Fruit fly (Drosophila melanogaster) whole organism, embryonic: ENCODE measurements around the gene Awh.
A peak's percentile ranks its signal among the peaks of the same experiment; 100 is the strongest.

Source experiments
- B-H1 ChIP-seq: fragments of 200-800 bp; sonication (Bioruptor generic); IDR thresholded peaks from 3 replicates; pipeline ENCODE4 v1.3.6; 2022; ENCODE audit warnings: missing biosample characterization, missing genetic modification characterization
- B-H2 ChIP-seq: fragments of 200-800 bp; sonication (Bioruptor generic); optimal IDR thresholded peaks from 2 replicates; lab custom pipeline; 2018; ENCODE audit warnings: missing biosample characterization, mild to moderate bottlenecking, missing genetic modification characterization
- CG10366 ChIP-seq: fragments of 200-800 bp; sonication (Bioruptor generic); IDR thresholded peaks from 2 replicates; pipeline ENCODE4 v1.3.6; 2022; ENCODE audit warnings: missing biosample characterization, missing genetic modification characterization
- CG10979 ChIP-seq: fragments of 200-800 bp; sonication (Bioruptor generic); optimal IDR thresholded peaks from 2 replicates; lab custom pipeline; 2018; ENCODE audit warnings: missing biosample characterization, mild to moderate bottlenecking, missing genetic modification characterization, moderate library complexity
- CG13287 ChIP-seq: fragments of 200-800 bp; sonication (Bioruptor generic); IDR thresholded peaks from 2 replicates; pipeline ENCODE4 v1.3.6; 2022; ENCODE audit warnings: missing biosample characterization, missing genetic modification characterization; ENCODE audit not compliant: partially characterized antibody
- CG16815 ChIP-seq: fragments of 200-800 bp; sonication (Bioruptor generic); optimal IDR thresholded peaks from 3 replicates; lab custom pipeline; 2017; ENCODE audit warnings: missing biosample characterization, mild to moderate bottlenecking, missing genetic modification characterization
- CG17328 ChIP-seq: fragments of 200-800 bp; sonication (Bioruptor generic); IDR thresholded peaks from 2 replicates; pipeline ENCODE4 v1.3.6; 2022; ENCODE audit warnings: missing biosample characterization, missing genetic modification characterization
- CG18262 ChIP-seq: fragments of 200-800 bp; optimal IDR thresholded peaks from 3 replicates; lab custom pipeline; 2019; ENCODE audit warnings: missing biosample characterization, mild to moderate bottlenecking, missing genetic modification characterization, moderate library complexity
- CG18476 ChIP-seq: fragments of 200-800 bp; sonication (Bioruptor generic); optimal IDR thresholded peaks from 2 replicates; lab custom pipeline; 2016; ENCODE audit warnings: missing biosample characterization, mild to moderate bottlenecking, missing genetic modification characterization
- CG2129 ChIP-seq: fragments of 200-800 bp; sonication (Bioruptor generic); IDR thresholded peaks from 2 replicates; pipeline ENCODE4 v1.3.6; 2022; ENCODE audit warnings: missing biosample characterization, missing genetic modification characterization; ENCODE audit not compliant: partially characterized antibody
- CG3281 ChIP-seq: fragments of 200-800 bp; sonication (Bioruptor generic); optimal IDR thresholded peaks from 3 replicates; lab custom pipeline; 2017; ENCODE audit warnings: missing biosample characterization, mild to moderate bottlenecking, missing genetic modification characterization
- CG6683 ChIP-seq: fragments of 200-800 bp; sonication (Bioruptor generic); optimal IDR thresholded peaks from 2 replicates; lab custom pipeline; 2017; ENCODE audit warnings: missing biosample characterization, mild to moderate bottlenecking, missing genetic modification characterization, missing genetic modification reagents
- CG7963 ChIP-seq: fragments of 200-800 bp; sonication (Bioruptor generic); IDR thresholded peaks from 3 replicates; pipeline ENCODE4 v1.3.6; 2022; ENCODE audit warnings: missing biosample characterization, missing genetic modification characterization; ENCODE audit not compliant: partially characterized antibody
- CG7987 ChIP-seq: fragments of 200-800 bp; sonication (Bioruptor generic); optimal IDR thresholded peaks from 2 replicates; lab custom pipeline; 2018; ENCODE audit warnings: missing biosample characterization, mild to moderate bottlenecking, missing genetic modification characterization, moderate library complexity
- CG9215 ChIP-seq: fragments of 200-800 bp; sonication (Bioruptor generic); IDR thresholded peaks from 2 replicates; pipeline ENCODE4 v1.3.6; 2022; ENCODE audit warnings: missing biosample characterization, missing genetic modification characterization
- D19A ChIP-seq: fragments of 200-800 bp; optimal IDR thresholded peaks from 3 replicates; lab custom pipeline; 2019; ENCODE audit warnings: missing biosample characterization, mild to moderate bottlenecking, missing genetic modification characterization, moderate library complexity
- Dip2 ChIP-seq: fragments of 200-800 bp; sonication (Bioruptor generic); IDR thresholded peaks from 2 replicates; pipeline ENCODE4 v1.3.6; 2022; ENCODE audit warnings: missing biosample characterization, missing genetic modification characterization
- Drgx ChIP-seq: fragments of 200-800 bp; sonication (Bioruptor generic); IDR thresholded peaks from 2 replicates; pipeline ENCODE4 v1.3.6; 2022; ENCODE audit warnings: missing biosample characterization, missing genetic modification characterization
- ERR ChIP-seq: fragments of 200-800 bp; sonication (Bioruptor generic); optimal IDR thresholded peaks from 2 replicates; lab custom pipeline; 2016; ENCODE audit warnings: missing biosample characterization, missing genetic modification characterization
- Eip74EF ChIP-seq, 2 experiments: fragments of 200-800 bp in 1 of 2; fragments of >200 bp in 1 of 2; sonication (Bioruptor generic) in 1 of 2; optimal IDR thresholded peaks; 2 replicates each; lab custom pipeline; 2017 to 2019; ENCODE audit warnings: missing biosample characterization in 2 of 2, missing genetic modification characterization in 2 of 2, mild to moderate bottlenecking in 1 of 2, moderate library complexity in 1 of 2
- HLH54F ChIP-seq: fragments of 200-800 bp; sonication (Bioruptor generic); optimal IDR thresholded peaks from 3 replicates; lab custom pipeline; 2016; ENCODE audit warnings: missing biosample characterization, missing genetic modification characterization
- HmgZ ChIP-seq: fragments of 200-800 bp; sonication (Bioruptor generic); optimal IDR thresholded peaks from 2 replicates; lab custom pipeline; 2018; ENCODE audit warnings: missing biosample characterization, mild to moderate bottlenecking, missing genetic modification characterization
- Hmx ChIP-seq: fragments of 200-800 bp; sonication (Bioruptor generic); optimal IDR thresholded peaks from 2 replicates; lab custom pipeline; 2016; ENCODE audit warnings: missing biosample characterization, missing genetic modification characterization
- Jarid2 ChIP-seq: fragments of 200-800 bp; sonication (Bioruptor generic); optimal IDR thresholded peaks from 3 replicates; lab custom pipeline; 2017; ENCODE audit warnings: mild to moderate bottlenecking, missing biosample characterization, missing genetic modification reagents, missing genetic modification characterization
- NK7.1 ChIP-seq: fragments of 200-800 bp; sonication (Bioruptor generic); optimal IDR thresholded peaks from 3 replicates; lab custom pipeline; 2016; ENCODE audit warnings: missing biosample characterization, missing genetic modification characterization
- Sry-β ChIP-seq: fragments of 200-800 bp; sonication (Bioruptor generic); optimal IDR thresholded peaks from 2 replicates; lab custom pipeline; 2018; ENCODE audit warnings: missing biosample characterization, mild to moderate bottlenecking, missing genetic modification characterization, moderate library complexity
- Sry-δ ChIP-seq: fragments of 200-800 bp; sonication (Bioruptor generic); optimal IDR thresholded peaks from 2 replicates; lab custom pipeline; 2016; ENCODE audit warnings: missing biosample characterization, missing genetic modification characterization
- Tbp ChIP-seq: fragments of >200 bp; optimal IDR thresholded peaks from 2 replicates; lab custom pipeline; 2018; ENCODE audit warnings: missing biosample characterization, missing genetic modification characterization
- ab ChIP-seq: fragments of 200-800 bp; sonication (Bioruptor generic); optimal IDR thresholded peaks from 2 replicates; lab custom pipeline; 2016; ENCODE audit warnings: missing biosample characterization, missing genetic modification characterization
- al ChIP-seq: fragments of 200-800 bp; sonication (Bioruptor generic); IDR thresholded peaks from 2 replicates; pipeline ENCODE4 v1.3.6; 2022; ENCODE audit warnings: missing biosample characterization, missing genetic modification characterization
- ash1 ChIP-seq: fragments of 200-800 bp; sonication (Bioruptor generic); optimal IDR thresholded peaks from 2 replicates; lab custom pipeline; 2018; ENCODE audit warnings: missing biosample characterization, mild to moderate bottlenecking, missing genetic modification characterization
- br ChIP-seq: fragments of >200 bp; optimal IDR thresholded peaks from 2 replicates; lab custom pipeline; 2017
- ci ChIP-seq: fragments of 200-800 bp; sonication (Bioruptor generic); IDR thresholded peaks from 3 replicates; pipeline ENCODE4 v1.3.6; 2022; ENCODE audit warnings: missing biosample characterization, missing genetic modification characterization
- crp ChIP-seq, 2 experiments: fragments of 200-800 bp; sonication (Bioruptor generic); optimal IDR thresholded peaks; 2 replicates in 1 of 2; 3 replicates in 1 of 2; lab custom pipeline; 2017; ENCODE audit warnings: missing biosample characterization in 2 of 2, missing genetic modification characterization in 2 of 2, mild to moderate bottlenecking in 1 of 2, moderate library complexity in 1 of 2
- fd96Cb ChIP-seq: fragments of 200-800 bp; sonication (Bioruptor generic); optimal IDR thresholded peaks from 2 replicates; lab custom pipeline; 2018; ENCODE audit warnings: missing biosample characterization, mild to moderate bottlenecking, missing genetic modification characterization, moderate library complexity
- kah ChIP-seq: fragments of 200-800 bp; sonication (Bioruptor generic); optimal IDR thresholded peaks from 2 replicates; lab custom pipeline; 2018; ENCODE audit warnings: missing biosample characterization, mild to moderate bottlenecking, missing genetic modification characterization
- knrl ChIP-seq: fragments of 200-800 bp; sonication (Bioruptor generic); IDR thresholded peaks from 3 replicates; pipeline ENCODE4 v1.3.6; 2022; ENCODE audit warnings: missing biosample characterization, missing genetic modification characterization; ENCODE audit not compliant: partially characterized antibody
- lab ChIP-seq: fragments of 200-800 bp; sonication (Bioruptor generic); optimal IDR thresholded peaks from 3 replicates; lab custom pipeline; 2017; ENCODE audit warnings: missing biosample characterization, missing genetic modification characterization, mild to moderate bottlenecking, moderate library complexity, missing genetic modification reagents
- lmd ChIP-seq: fragments of 200-800 bp; sonication (Bioruptor generic); IDR thresholded peaks from 2 replicates; pipeline ENCODE4 v1.3.6; 2022; ENCODE audit warnings: missing biosample characterization, missing genetic modification characterization
- nau ChIP-seq: fragments of 200-800 bp; sonication (Bioruptor generic); optimal IDR thresholded peaks from 3 replicates; lab custom pipeline; 2017; ENCODE audit warnings: missing biosample characterization, mild to moderate bottlenecking, missing genetic modification characterization, missing genetic modification reagents
- nerfin-1 ChIP-seq: fragments of 200-800 bp; sonication (Bioruptor generic); optimal IDR thresholded peaks from 3 replicates; lab custom pipeline; 2019; ENCODE audit warnings: missing biosample characterization, mild to moderate bottlenecking, missing genetic modification characterization, moderate library complexity
- onecut ChIP-seq: fragments of 200-800 bp; sonication (Bioruptor generic); IDR thresholded peaks from 2 replicates; pipeline ENCODE4 v1.3.6; 2022; ENCODE audit warnings: missing biosample characterization, missing genetic modification characterization
- pan ChIP-seq, 4 experiments: fragments of >200 bp in 3 of 4; fragments of 200-800 bp in 1 of 4; sonication (Bioruptor generic) in 1 of 4; optimal IDR thresholded peaks in 3 of 4; IDR thresholded peaks in 1 of 4; 2 replicates each; pipeline versions ENCODE4 v1.3.6 to Lab custom; 2017 to 2022; ENCODE audit warnings: missing biosample characterization in 2 of 4, missing genetic modification characterization in 2 of 4, mixed read lengths in 1 of 4
- tll ChIP-seq, 2 experiments: fragments of 200-800 bp in 1 of 2; fragments of >200 bp in 1 of 2; sonication (Bioruptor generic) in 1 of 2; optimal IDR thresholded peaks; 2 replicates each; lab custom pipeline; 2017 to 2019; ENCODE audit warnings: missing biosample characterization in 2 of 2, missing genetic modification characterization in 2 of 2, mild to moderate bottlenecking in 1 of 2, moderate library complexity in 1 of 2
- toy ChIP-seq: fragments of 200-800 bp; sonication (Bioruptor generic); IDR thresholded peaks from 2 replicates; pipeline ENCODE4 v1.3.6; 2022; ENCODE audit warnings: missing biosample characterization, missing genetic modification characterization
- trh ChIP-seq: fragments of 200-800 bp; sonication (Bioruptor generic); optimal IDR thresholded peaks from 2 replicates; lab custom pipeline; 2016; ENCODE audit warnings: missing biosample characterization, missing genetic modification characterization
- ttk ChIP-seq: fragments of 200-800 bp; sonication (Bioruptor generic); IDR thresholded peaks from 2 replicates; pipeline ENCODE4 v2.1.2; 2022; ENCODE audit warnings: missing biosample characterization, missing genetic modification characterization
- vnd ChIP-seq: fragments of 200-800 bp; sonication (Bioruptor generic); IDR thresholded peaks from 3 replicates; pipeline ENCODE4 v1.3.6; 2022; ENCODE audit warnings: missing biosample characterization, missing genetic modification characterization; ENCODE audit not compliant: partially characterized antibody
- zen ChIP-seq: fragments of 200-800 bp; sonication (Bioruptor generic); optimal IDR thresholded peaks from 3 replicates; lab custom pipeline; 2018; ENCODE audit warnings: missing biosample characterization, mild to moderate bottlenecking, missing genetic modification characterization, moderate library complexity

Awh gene

DNA sequence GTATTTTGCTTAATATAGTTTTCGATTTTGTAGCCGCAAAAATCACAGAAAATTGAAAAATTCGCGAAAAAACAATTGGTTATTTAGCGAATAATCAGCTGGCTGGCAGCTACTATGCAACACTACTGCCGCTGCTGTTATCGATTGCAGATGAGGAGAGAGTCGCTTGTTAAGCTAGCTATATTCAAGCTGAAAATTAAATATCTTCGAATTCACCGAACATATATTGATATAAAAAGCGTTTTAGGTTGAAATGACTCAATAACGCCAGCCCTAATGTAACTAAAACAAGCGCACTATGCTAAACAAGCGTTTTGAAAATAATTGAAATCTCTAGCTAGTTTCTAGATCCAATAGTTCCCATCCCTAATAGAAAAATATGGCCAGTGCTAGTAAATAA lies 39.7 kb upstream of the Awh start, which contains the start of the genes CG32264, ntc and IntS10 (continued):
- peak; percentile 53 for TF ChIP-seq CG10979 (tag; lab: Kevin White, UChicago)
- TF ChIP-seq ash1 (GFP tag; lab: Kevin White, UChicago) = no peak
- TF ChIP-seq NK7.1 (GFP tag; lab: Kevin White, UChicago) = peak; percentile 61
- TF ChIP-seq CG7987 (GFP tag; lab: Kevin White, UChicago) = no peak
- peak; percentile 65 for TF ChIP-seq zen (tag; lab: Kevin White, UChicago)
- TF ChIP-seq br (lab: Kevin White, UChicago) = no peak
- TF ChIP-seq Eip74EF (GFP tag; optimal IDR thresholded peaks at IDR 0.05; lab: Kevin White, UChicago) = no peak
- peak; percentile 49; the same call in 1 of the 2 replicates for TF ChIP-seq al (GFP tag; lab: Robert Waterston, UW)
- TF ChIP-seq CG9215 = peak; percentile 55
- peak; percentile 41 for TF ChIP-seq CG18262 (tag; lab: Kevin White, UChicago)
- peak; percentile 57 for TF ChIP-seq nerfin-1 (tag; lab: Kevin White, UChicago)
- TF ChIP-seq CG10366 (GFP tag; lab: Robert Waterston, UW) = 0 out of 2 replicates have a peak, but pooled peaks have one; percentile 25
- TF ChIP-seq CG7963 (GFP tag; lab: Robert Waterston, UW) = no peak
- TF ChIP-seq toy (GFP tag; lab: Robert Waterston, UW) = no peak
- peak; percentile 66 for TF ChIP-seq knrl
- no peak for TF ChIP-seq Tbp (GFP tag; lab: Kevin White, UChicago)
- peak; percentile 48 to 93 for TF ChIP-seq crp (GFP tag; optimal IDR thresholded peaks at IDR 0.05; lab: Kevin White, UChicago)
- peak; percentile 65 for TF ChIP-seq CG3281 (GFP tag; lab: Kevin White, UChicago)
- TF ChIP-seq Drgx (GFP tag; lab: Robert Waterston, UW) = no peak
- peak; percentile 64 for TF ChIP-seq CG16815
- peak; percentile 81 for TF ChIP-seq CG13287
- no peak for TF ChIP-seq Dip2
- peak; percentile 51; the same call in 1 of the 2 replicates for TF ChIP-seq lmd (GFP tag; lab: Robert Waterston, UW)
- no peak for TF ChIP-seq trh
- TF ChIP-seq fd96Cb (tag; lab: Kevin White, UChicago) = peak; percentile 7
- peak; percentile 91 for TF ChIP-seq Sry-δ (GFP tag; lab: Kevin White, UChicago)
- TF ChIP-seq Sry-β = peak; percentile 92
- TF ChIP-seq lab (GFP tag; lab: Kevin White, UChicago) = peak; percentile 69
- TF ChIP-seq D19A (tag; lab: Kevin White, UChicago) = peak; percentile 0
- peak; percentile 80 for TF ChIP-seq HmgZ
- TF ChIP-seq ERR (GFP tag; lab: Kevin White, UChicago) = peak; percentile 54
- peak; percentile 59 for TF ChIP-seq ab
- no peak for TF ChIP-seq B-H1 (GFP tag; lab: Robert Waterston, UW)
- peak; percentile 21 for TF ChIP-seq nau (GFP tag; lab: Kevin White, UChicago)
- TF ChIP-seq CG18476 (GFP tag; lab: Kevin White, UChicago) = peak; percentile 24
- no peak for TF ChIP-seq Jarid2 (GFP tag; lab: Kevin White, UChicago)
- TF ChIP-seq tll (GFP tag; optimal IDR thresholded peaks at IDR 0.05; lab: Kevin White, UChicago) = peak in 1 of 2 experiments; percentile 16
- TF ChIP-seq Hmx = no peak
- TF ChIP-seq kah (GFP tag; lab: Kevin White, UChicago) = no peak
- peak; percentile 84 for TF ChIP-seq HLH54F
- TF ChIP-seq vnd = no peak
- peak; percentile 82 for TF ChIP-seq B-H2
- TF ChIP-seq onecut (GFP tag; lab: Robert Waterston, UW) = no peak
- 0 out of 2 replicates have a peak, but pooled peaks have one; percentile 35 for TF ChIP-seq ttk (GFP tag; lab: Robert Waterston, UW)
- TF ChIP-seq ci (GFP tag; lab: Robert Waterston, UW) = 0 out of 3 replicates have a peak, but pooled peaks have one; percentile 15
- TF ChIP-seq CG17328 (GFP tag; lab: Robert Waterston, UW) = no peak
- no peak for TF ChIP-seq pan (optimal IDR thresholded peaks at IDR 0.05; lab: Kevin White, UChicago)
- no peak for TF ChIP-seq pan (GFP tag; optimal IDR thresholded peaks at IDR 0.05 in 1 of 2, IDR thresholded peaks at IDR 0.05 in 1 of 2)
- peak; percentile 17 for TF ChIP-seq CG6683 (GFP tag; lab: Kevin White, UChicago)
- TF ChIP-seq CG2129 (GFP tag; lab: Robert Waterston, UW) = peak; percentile 46
